Worm (Caenorhabditis elegans) whole organism, young adult: ENCODE results near the gene helq-1.

Source experiments
- B0261.1 ChIP-seq: sonication (generic microtip); optimal IDR thresholded peaks from 2 replicates; lab custom pipeline; 2016; ENCODE audit warnings: mild to moderate bottlenecking, missing genetic modification characterization, moderate library complexity, missing compliant biosample characterization
- D2030.7 ChIP-seq: fragments of 200-800 bp; sonication (Bioruptor generic); IDR thresholded peaks from 2 replicates; pipeline ENCODE4 v1.3.6; 2022; ENCODE audit warnings: missing genetic modification reagents, missing genetic modification characterization, missing compliant biosample characterization
- F22D6.2 ChIP-seq: sonication (generic microtip); optimal IDR thresholded peaks from 2 replicates; lab custom pipeline; 2016; ENCODE audit warnings: mild to moderate bottlenecking, missing genetic modification characterization, missing compliant biosample characterization
- F37B4.10 ChIP-seq: fragments of 200-800 bp; sonication (Bioruptor generic); IDR thresholded peaks from 2 replicates; pipeline ENCODE4 v1.3.6; 2022; ENCODE audit warnings: missing genetic modification characterization, missing compliant biosample characterization
- F52B5.7 ChIP-seq: sonication (generic microtip); optimal IDR thresholded peaks from 2 replicates; lab custom pipeline; 2016; ENCODE audit warnings: mild to moderate bottlenecking, missing genetic modification characterization, missing compliant biosample characterization
- T26A5.8 ChIP-seq: sonication (generic microtip); optimal IDR thresholded peaks from 2 replicates; lab custom pipeline; 2016; ENCODE audit warnings: missing genetic modification characterization, missing compliant biosample characterization
- Y95B8A.8 ChIP-seq: fragments of 200-800 bp; sonication (Bioruptor generic); IDR thresholded peaks from 2 replicates; pipeline ENCODE4 v1.3.6; 2022; ENCODE audit warnings: missing genetic modification reagents, missing genetic modification characterization, missing compliant biosample characterization
- ZK185.1 ChIP-seq: sonication (generic microtip); optimal IDR thresholded peaks from 2 replicates; lab custom pipeline; 2016; ENCODE audit warnings: mild to moderate bottlenecking, missing genetic modification characterization, missing compliant biosample characterization; ENCODE audit not compliant: poor library complexity, severe bottlenecking
- aptf-2 ChIP-seq: fragments of 200-800 bp; sonication (Bioruptor generic); conservative IDR thresholded peaks from 2 replicates; pipeline ENCODE4 v1.3.6; 2022; ENCODE audit warnings: missing genetic modification reagents, missing genetic modification characterization, missing compliant biosample characterization
- attf-3 ChIP-seq: fragments of 200-800 bp; sonication (Bioruptor generic); conservative IDR thresholded peaks from 2 replicates; pipeline ENCODE4 v1.3.6; 2022; ENCODE audit warnings: missing genetic modification reagents, missing genetic modification characterization, missing compliant biosample characterization
- attf-5 ChIP-seq: fragments of 200-800 bp; sonication (Bioruptor generic); optimal IDR thresholded peaks from 2 replicates; lab custom pipeline; 2018; ENCODE audit warnings: mild to moderate bottlenecking, missing genetic modification characterization, missing compliant biosample characterization
- bed-2 ChIP-seq: fragments of 200-800 bp; sonication (Bioruptor generic); IDR thresholded peaks from 2 replicates; pipeline ENCODE4 v1.3.6; 2022; ENCODE audit warnings: missing genetic modification reagents, missing genetic modification characterization, missing compliant biosample characterization
- cebp-1 ChIP-seq, 2 experiments: fragments of 200-800 bp in 1 of 2; sonication (Bioruptor generic) in 1 of 2; sonication (generic microtip) in 1 of 2; IDR thresholded peaks in 1 of 2; optimal IDR thresholded peaks in 1 of 2; 2 replicates each; pipeline versions ENCODE4 v1.3.6 to Lab custom; 2017 to 2022; ENCODE audit warnings: missing compliant biosample characterization in 2 of 2, missing genetic modification characterization in 2 of 2, mild to moderate bottlenecking in 1 of 2, missing genetic modification reagents in 1 of 2, moderate library complexity in 1 of 2
- cebp-2 ChIP-seq: fragments of 200-800 bp; sonication (Bioruptor generic); IDR thresholded peaks from 2 replicates; pipeline ENCODE4 v1.3.6; 2022; ENCODE audit warnings: missing genetic modification characterization, missing compliant biosample characterization
- chd-7 ChIP-seq: sonication (generic microtip); optimal IDR thresholded peaks from 2 replicates; lab custom pipeline; 2016; ENCODE audit warnings: mild to moderate bottlenecking, missing genetic modification characterization, moderate library complexity, missing compliant biosample characterization
- dox-1 ChIP-seq: fragments of 200-800 bp; sonication (Bioruptor generic); IDR thresholded peaks from 2 replicates; pipeline ENCODE4 v1.3.6; 2022; ENCODE audit warnings: missing genetic modification reagents, missing genetic modification characterization, missing compliant biosample characterization
- dpl-1 ChIP-seq: fragments of 150-350 bp; optimal IDR thresholded peaks from 2 replicates; lab custom pipeline; 2014; ENCODE audit warnings: missing biosample characterization, missing genetic modification reagents, missing genetic modification characterization
- efl-1 ChIP-seq: fragments of 150-350 bp; optimal IDR thresholded peaks from 2 replicates; lab custom pipeline; 2014; ENCODE audit warnings: missing biosample characterization, missing genetic modification reagents, missing genetic modification characterization
- him-1 ChIP-seq: sonication (generic microtip); optimal IDR thresholded peaks from 2 replicates; lab custom pipeline; 2016; ENCODE audit warnings: missing genotype, missing genetic modification reagents, missing genetic modification characterization, missing compliant biosample characterization
- hlh-12 ChIP-seq: sonication (generic microtip); optimal IDR thresholded peaks from 2 replicates; lab custom pipeline; 2016; ENCODE audit warnings: missing genetic modification characterization, missing compliant biosample characterization
- hmg-1.2 ChIP-seq: fragments of 200-800 bp; sonication (Bioruptor generic); IDR thresholded peaks from 2 replicates; pipeline ENCODE4 v1.3.6; 2022; ENCODE audit warnings: missing genetic modification reagents, missing genetic modification characterization, missing compliant biosample characterization
- hrde-1 ChIP-seq: sonication (generic microtip); optimal IDR thresholded peaks from 2 replicates; lab custom pipeline; 2016; ENCODE audit warnings: missing genetic modification characterization, mild to moderate bottlenecking, missing compliant biosample characterization, moderate library complexity, missing genotype, missing genetic modification reagents, borderline replicate concordance
- lin-54 ChIP-seq: fragments of 200-800 bp; sonication (Bioruptor generic); optimal IDR thresholded peaks from 2 replicates; lab custom pipeline; 2018; ENCODE audit warnings: mild to moderate bottlenecking, missing genetic modification characterization, missing compliant biosample characterization
- lsl-1 ChIP-seq: fragments of 200-800 bp; sonication (Bioruptor generic); optimal IDR thresholded peaks from 2 replicates; lab custom pipeline; 2018; ENCODE audit warnings: mild to moderate bottlenecking, missing genetic modification characterization, moderate library complexity, missing compliant biosample characterization
- lsy-27 ChIP-seq: sonication (generic microtip); optimal IDR thresholded peaks from 2 replicates; lab custom pipeline; 2017; ENCODE audit warnings: missing genetic modification characterization, mild to moderate bottlenecking, missing compliant biosample characterization, antibody characterized with exemption, missing genotype, borderline replicate concordance; ENCODE audit not compliant: insufficient read depth
- madf-10 ChIP-seq: sonication (generic microtip); optimal IDR thresholded peaks from 2 replicates; lab custom pipeline; 2016; ENCODE audit warnings: mild to moderate bottlenecking, missing genetic modification characterization, missing compliant biosample characterization
- madf-3 ChIP-seq: fragments of 200-800 bp; sonication (Bioruptor generic); IDR thresholded peaks from 2 replicates; pipeline ENCODE4 v1.3.6; 2022; ENCODE audit warnings: missing genetic modification reagents, missing genetic modification characterization, missing compliant biosample characterization
- madf-6 ChIP-seq: fragments of 200-800 bp; sonication (Bioruptor generic); IDR thresholded peaks from 2 replicates; pipeline ENCODE4 v1.3.6; 2022; ENCODE audit warnings: missing genetic modification reagents, missing genetic modification characterization, missing compliant biosample characterization
- nhr-90 ChIP-seq: sonication (generic microtip); optimal IDR thresholded peaks from 2 replicates; lab custom pipeline; 2016; ENCODE audit warnings: missing genotype, mild to moderate bottlenecking, missing genetic modification characterization, missing compliant biosample characterization
- pbrm-1 ChIP-seq: fragments of 200-800 bp; sonication (Bioruptor generic); IDR thresholded peaks from 2 replicates; pipeline ENCODE4 v1.3.6; 2022; ENCODE audit warnings: missing genetic modification reagents, missing genetic modification characterization, missing compliant biosample characterization
- rec-8 ChIP-seq, 2 experiments: sonication (generic microtip); optimal IDR thresholded peaks; 2 replicates each; lab custom pipeline; 2016; ENCODE audit warnings: mild to moderate bottlenecking in 2 of 2, missing genetic modification characterization in 2 of 2, missing genetic modification reagents in 2 of 2, missing genotype in 2 of 2, missing biosample characterization in 1 of 2, missing compliant biosample characterization in 1 of 2, moderate library complexity in 1 of 2
- repo-1 ChIP-seq: sonication (generic microtip); optimal IDR thresholded peaks from 2 replicates; lab custom pipeline; 2017; ENCODE audit warnings: mild to moderate bottlenecking, missing genetic modification characterization, missing compliant biosample characterization
- sdz-38 ChIP-seq: sonication (generic microtip); optimal IDR thresholded peaks from 2 replicates; lab custom pipeline; 2016; ENCODE audit warnings: missing genotype, missing genetic modification characterization, missing compliant biosample characterization
- snpc-1.1 ChIP-seq: sonication (generic microtip); optimal IDR thresholded peaks from 2 replicates; lab custom pipeline; 2017; ENCODE audit warnings: missing genetic modification characterization, mild to moderate bottlenecking, missing compliant biosample characterization, antibody characterized with exemption, moderate library complexity, missing genotype, missing genetic modification reagents; ENCODE audit not compliant: insufficient read depth
- snpc-1.3 ChIP-seq: sonication (generic microtip); optimal IDR thresholded peaks from 2 replicates; lab custom pipeline; 2017; ENCODE audit warnings: missing genetic modification characterization, mild to moderate bottlenecking, missing compliant biosample characterization, antibody characterized with exemption, moderate library complexity, missing genotype, missing genetic modification reagents; ENCODE audit not compliant: insufficient read depth
- snpc-3.4 ChIP-seq: sonication (generic microtip); optimal IDR thresholded peaks from 2 replicates; lab custom pipeline; 2017; ENCODE audit warnings: missing genetic modification characterization, mild to moderate bottlenecking, missing compliant biosample characterization, antibody characterized with exemption, moderate library complexity, missing genotype, missing genetic modification reagents
- snpc-4 ChIP-seq, 5 experiments: fragments of 150-350 bp in 1 of 5; sonication (generic microtip) in 4 of 5; optimal IDR thresholded peaks; 2 replicates each; lab custom pipeline; 2014 to 2018; ENCODE audit warnings: missing genetic modification characterization in 5 of 5, missing biosample characterization in 3 of 5, antibody characterized with exemption in 2 of 5, mild to moderate bottlenecking in 2 of 5, missing compliant biosample characterization in 2 of 5, missing genotype in 2 of 5, moderate library complexity in 2 of 5, missing genetic modification reagents in 1 of 5
- sptf-2 ChIP-seq: fragments of 200-800 bp; sonication (Bioruptor generic); optimal IDR thresholded peaks from 2 replicates; lab custom pipeline; 2018; ENCODE audit warnings: mild to moderate bottlenecking, missing genetic modification characterization, missing compliant biosample characterization
- ztf-3 ChIP-seq: fragments of 200-800 bp; sonication (Bioruptor generic); optimal IDR thresholded peaks from 2 replicates; lab custom pipeline; 2018; ENCODE audit warnings: mild to moderate bottlenecking, missing genetic modification characterization, missing compliant biosample characterization

Gene helq-1

ce11 chrIII:576555-576954, 10.4 kb downstream of the helq-1 start:
- peak; percentile 91 for TF ChIP-seq him-1 (tag; lab: Kevin White, UChicago)
- no peak for TF ChIP-seq bed-2 (GFP tag; lab: Robert Waterston, UW)

- no peak for TF ChIP-seq F22D6.2 (tag; lab: Kevin White, UChicago)
Observed at ce11 chrIII:568815-569214, 18.1 kb downstream of the helq-1 start.

ce11 chrIII:564786-565185, 22.1 kb downstream of the helq-1 start:
- TF ChIP-seq snpc-1.1 (tag; lab: Kevin White, UChicago) = no peak
- TF ChIP-seq Y95B8A.8 (GFP tag; lab: Robert Waterston, UW) = no peak

DNA sequence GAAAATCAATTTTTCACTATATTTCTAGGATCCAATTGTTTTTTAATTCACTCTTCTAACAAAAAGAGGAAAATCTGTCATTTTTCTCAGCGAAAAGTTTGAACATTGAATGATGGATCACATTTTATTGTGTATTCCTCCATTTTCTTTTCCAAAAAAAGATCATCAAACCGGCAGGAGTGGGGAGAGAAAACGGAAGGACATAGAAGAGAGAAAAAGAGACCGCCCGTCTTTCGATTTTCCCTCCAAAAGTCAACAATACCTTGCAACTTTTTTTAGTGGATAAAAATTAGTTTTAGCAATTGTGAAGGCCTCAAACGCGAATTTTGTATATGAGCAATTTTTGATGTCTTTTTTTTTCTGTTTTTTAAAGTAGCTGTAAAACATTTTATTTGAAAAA, 23.2 kb downstream of the helq-1 start:
- TF ChIP-seq lin-54 (no peak), repo-1 (tag; lab: Kevin White, UChicago) (no peak), attf-5 (no peak), sptf-2 (GFP tag; lab: Kevin White, UChicago) (no peak), attf-3 (GFP tag; lab: Robert Waterston, UW) (no peak), snpc-4 (GFP tag; optimal IDR thresholded peaks at IDR 0.05; lab: Kevin White, UChicago) (no peak), snpc-4 (tag; optimal IDR thresholded peaks at IDR 0.05; lab: Kevin White, UChicago) (no peak), ZK185.1 (tag; lab: Kevin White, UChicago) (no peak), D2030.7 (no peak), madf-3 (GFP tag; lab: Robert Waterston, UW) (no peak), T26A5.8 (tag; lab: Kevin White, UChicago) (no peak), dpl-1 (GFP tag; lab: Kevin White, UChicago) (no peak), snpc-1.3 (tag; lab: Kevin White, UChicago) (no peak)

- TF ChIP-seq F52B5.7 (tag; lab: Kevin White, UChicago) (no peak), F37B4.10 (GFP tag; lab: Robert Waterston, UW) (no peak), sdz-38 (tag; lab: Kevin White, UChicago) (no peak), B0261.1 (tag; lab: Kevin White, UChicago) (no peak), nhr-90 (tag; lab: Kevin White, UChicago) (no peak), madf-6 (no peak; the same call in 1 of the 2 replicates), lsl-1 (GFP tag; lab: Kevin White, UChicago) (no peak), snpc-3.4 (tag; lab: Kevin White, UChicago) (peak; percentile 19), madf-10 (tag; lab: Kevin White, UChicago) (no peak), chd-7 (tag; lab: Kevin White, UChicago) (no peak), hmg-1.2 (GFP tag; lab: Robert Waterston, UW) (peak; percentile 85; the same call in 1 of the 2 replicates), dox-1 (no peak; the same call in 1 of the 2 replicates), pbrm-1 (GFP tag; lab: Robert Waterston, UW) (no peak), ztf-3 (GFP tag; lab: Kevin White, UChicago) (no peak), rec-8 (tag; optimal IDR thresholded peaks at IDR 0.05; lab: Kevin White, UChicago) (no peak), cebp-2 (GFP tag; lab: Robert Waterston, UW) (no peak), efl-1 (GFP tag; lab: Kevin White, UChicago) (peak; percentile 29), aptf-2 (GFP tag; lab: Robert Waterston, UW) (no peak), hlh-12 (tag; lab: Kevin White, UChicago) (no peak), ZK185.1 (tag; lab: Kevin White, UChicago) (peak; percentile 6), cebp-1 (GFP tag; IDR thresholded peaks at IDR 0.05; lab: Robert Waterston, UW) (no peak), cebp-1 (tag; optimal IDR thresholded peaks at IDR 0.05; lab: Kevin White, UChicago) (no peak), lsy-27 (no peak), lin-54 (no peak), snpc-4 (GFP tag; optimal IDR thresholded peaks at IDR 0.05; lab: Kevin White, UChicago) (no peak), snpc-4 (tag; optimal IDR thresholded peaks at IDR 0.05; lab: Kevin White, UChicago) (no peak), hrde-1 (no peak)
Observed at ce11 chrIII:558832-559231, 28.1 kb downstream of the helq-1 start.
